Fruit fly (Drosophila melanogaster) whole organism, embryonic: ENCODE measurements around the gene CG43693.

Experiments
- Ada2b ChIP-seq: fragments of 200-800 bp; sonication (Bioruptor generic); IDR thresholded peaks from 2 replicates; pipeline ENCODE4 v1.3.6; 2022; ENCODE audit warnings: missing biosample characterization, missing genetic modification characterization
- CG11085 ChIP-seq: fragments of 200-800 bp; sonication (Bioruptor generic); IDR thresholded peaks from 2 replicates; pipeline ENCODE4 v1.3.6; 2022; ENCODE audit warnings: missing biosample characterization, missing genetic modification characterization
- CG11696 ChIP-seq: fragments of 200-800 bp; sonication (Bioruptor generic); IDR thresholded peaks from 2 replicates; pipeline ENCODE4 v1.3.6; 2022; ENCODE audit warnings: missing biosample characterization, missing genetic modification characterization
- CG12071 ChIP-seq: fragments of 200-800 bp; sonication (Bioruptor generic); optimal IDR thresholded peaks from 3 replicates; lab custom pipeline; 2018; ENCODE audit warnings: missing biosample characterization, mild to moderate bottlenecking, missing genetic modification characterization
- CG12744 ChIP-seq: fragments of 200-800 bp; sonication (Bioruptor generic); optimal IDR thresholded peaks from 2 replicates; lab custom pipeline; 2016; ENCODE audit warnings: missing biosample characterization, missing genetic modification characterization
- CG13296 ChIP-seq: fragments of 200-800 bp; sonication (Bioruptor generic); optimal IDR thresholded peaks from 3 replicates; lab custom pipeline; 2018; ENCODE audit warnings: missing biosample characterization, mild to moderate bottlenecking, missing genetic modification characterization
- CG15011 ChIP-seq: fragments of 200-800 bp; sonication (Bioruptor generic); optimal IDR thresholded peaks from 3 replicates; lab custom pipeline; 2018; ENCODE audit warnings: missing biosample characterization, mild to moderate bottlenecking, missing genetic modification characterization
- CG15479 ChIP-seq: fragments of 200-800 bp; sonication (Bioruptor generic); optimal IDR thresholded peaks from 3 replicates; lab custom pipeline; 2019; ENCODE audit warnings: missing biosample characterization, mild to moderate bottlenecking, missing genetic modification characterization, moderate library complexity
- CG17328 ChIP-seq: fragments of 200-800 bp; sonication (Bioruptor generic); IDR thresholded peaks from 2 replicates; pipeline ENCODE4 v1.3.6; 2022; ENCODE audit warnings: missing biosample characterization, missing genetic modification characterization
- CG17361 ChIP-seq: fragments of 200-800 bp; sonication (Bioruptor generic); IDR thresholded peaks from 3 replicates; pipeline ENCODE4 v1.3.6; 2022; ENCODE audit warnings: missing biosample characterization, missing genetic modification characterization
- CG17612 ChIP-seq: fragments of 200-800 bp; sonication (Bioruptor generic); IDR thresholded peaks from 2 replicates; pipeline ENCODE4 v1.3.6; 2022; ENCODE audit warnings: missing biosample characterization, missing genetic modification characterization
- CG2129 ChIP-seq: fragments of 200-800 bp; sonication (Bioruptor generic); IDR thresholded peaks from 2 replicates; pipeline ENCODE4 v1.3.6; 2022; ENCODE audit warnings: missing biosample characterization, missing genetic modification characterization; ENCODE audit not compliant: partially characterized antibody
- CG2202 ChIP-seq: fragments of 200-800 bp; sonication (Bioruptor generic); optimal IDR thresholded peaks from 2 replicates; lab custom pipeline; 2018; ENCODE audit warnings: missing biosample characterization, mild to moderate bottlenecking, missing genetic modification characterization
- CG2712 ChIP-seq: fragments of 200-800 bp; optimal IDR thresholded peaks from 3 replicates; lab custom pipeline; 2019; ENCODE audit warnings: missing biosample characterization, mild to moderate bottlenecking, missing genetic modification characterization, moderate library complexity
- CG3838 ChIP-seq: fragments of 200-800 bp; sonication (Bioruptor generic); optimal IDR thresholded peaks from 3 replicates; lab custom pipeline; 2016; ENCODE audit warnings: missing biosample characterization, missing genetic modification characterization
- CG42726 ChIP-seq: fragments of 200-800 bp; sonication (Bioruptor generic); IDR thresholded peaks from 2 replicates; pipeline ENCODE4 v1.3.6; 2022; ENCODE audit warnings: missing biosample characterization, missing genetic modification characterization; ENCODE audit not compliant: partially characterized antibody
- CG4282 ChIP-seq: fragments of 200-800 bp; sonication (Bioruptor generic); optimal IDR thresholded peaks from 2 replicates; lab custom pipeline; 2016; ENCODE audit warnings: missing biosample characterization, missing genetic modification characterization
- CG8478 ChIP-seq: fragments of >200 bp; optimal IDR thresholded peaks from 2 replicates; lab custom pipeline; 2018
- CkIIα-i1 ChIP-seq: fragments of 200-800 bp; sonication (Bioruptor generic); IDR thresholded peaks from 2 replicates; pipeline ENCODE4 v1.3.6; 2022; ENCODE audit warnings: missing biosample characterization, missing genetic modification characterization
- D19A ChIP-seq: fragments of 200-800 bp; optimal IDR thresholded peaks from 3 replicates; lab custom pipeline; 2019; ENCODE audit warnings: missing biosample characterization, mild to moderate bottlenecking, missing genetic modification characterization, moderate library complexity
- Doc3 ChIP-seq: fragments of 200-800 bp; sonication (Bioruptor generic); IDR thresholded peaks from 3 replicates; pipeline ENCODE4 v1.3.6; 2022; ENCODE audit warnings: missing biosample characterization, missing genetic modification characterization; ENCODE audit not compliant: partially characterized antibody
- Ets97D ChIP-seq: fragments of 200-800 bp; sonication (Bioruptor generic); optimal IDR thresholded peaks from 3 replicates; lab custom pipeline; 2016; ENCODE audit warnings: missing biosample characterization, missing genetic modification characterization
- Fer2 ChIP-seq: fragments of 200-800 bp; sonication (Bioruptor generic); optimal IDR thresholded peaks from 2 replicates; lab custom pipeline; 2018; ENCODE audit warnings: missing biosample characterization, mild to moderate bottlenecking, missing genetic modification characterization, moderate library complexity
- Fer3 ChIP-seq: fragments of 200-800 bp; sonication (Bioruptor generic); optimal IDR thresholded peaks from 2 replicates; lab custom pipeline; 2018; ENCODE audit warnings: missing biosample characterization, mild to moderate bottlenecking, missing genetic modification characterization, moderate library complexity
- HLH54F ChIP-seq: fragments of 200-800 bp; sonication (Bioruptor generic); optimal IDR thresholded peaks from 3 replicates; lab custom pipeline; 2016; ENCODE audit warnings: missing biosample characterization, missing genetic modification characterization
- Med ChIP-seq: fragments of 200-800 bp; sonication (Bioruptor generic); peaks from one replicate; lab custom pipeline; 2016; ENCODE audit warnings: missing biosample characterization, missing genetic modification characterization, mild to moderate bottlenecking, inconsistent platforms, moderate library complexity
- Mrtf ChIP-seq: fragments of 200-800 bp; sonication (Bioruptor generic); IDR thresholded peaks from 3 replicates; pipeline ENCODE4 v1.3.6; 2022; ENCODE audit warnings: missing biosample characterization, missing genetic modification characterization
- NC2α ChIP-seq: fragments of 200-800 bp; sonication (Bioruptor generic); optimal IDR thresholded peaks from 2 replicates; lab custom pipeline; 2016; ENCODE audit warnings: missing biosample characterization, missing genetic modification characterization
- Sox100B ChIP-seq: fragments of 200-800 bp; sonication (Bioruptor generic); optimal IDR thresholded peaks from 3 replicates; lab custom pipeline; 2018; ENCODE audit warnings: missing biosample characterization, mild to moderate bottlenecking, missing genetic modification characterization
- Xrp1 ChIP-seq: fragments of 200-800 bp; sonication (Bioruptor generic); IDR thresholded peaks from 2 replicates; pipeline ENCODE4 v1.3.6; 2022; ENCODE audit warnings: missing biosample characterization, missing genetic modification characterization
- bcd ChIP-seq: fragments of 200-800 bp; sonication (Bioruptor generic); optimal IDR thresholded peaks from 2 replicates; lab custom pipeline; 2017; ENCODE audit warnings: missing biosample characterization, mild to moderate bottlenecking, missing genetic modification characterization
- bigmax ChIP-seq: fragments of 200-800 bp; sonication (Bioruptor generic); optimal IDR thresholded peaks from 2 replicates; lab custom pipeline; 2018; ENCODE audit warnings: missing biosample characterization, mild to moderate bottlenecking, missing genetic modification characterization
- croc ChIP-seq: fragments of 200-800 bp; sonication (Bioruptor generic); conservative IDR thresholded peaks from 3 replicates; pipeline ENCODE4 v1.3.6; 2022; ENCODE audit warnings: missing biosample characterization, missing genetic modification characterization
- exex ChIP-seq: fragments of 200-800 bp; sonication (Bioruptor generic); optimal IDR thresholded peaks from 4 replicates; lab custom pipeline; 2018; ENCODE audit warnings: missing biosample characterization, mild to moderate bottlenecking, missing genetic modification characterization, moderate library complexity
- fd96Cb ChIP-seq: fragments of 200-800 bp; sonication (Bioruptor generic); optimal IDR thresholded peaks from 2 replicates; lab custom pipeline; 2018; ENCODE audit warnings: missing biosample characterization, mild to moderate bottlenecking, missing genetic modification characterization, moderate library complexity
- gem ChIP-seq: fragments of 200-800 bp; sonication (Bioruptor generic); optimal IDR thresholded peaks from 2 replicates; lab custom pipeline; 2019; ENCODE audit warnings: missing biosample characterization, mild to moderate bottlenecking, missing genetic modification characterization, moderate library complexity
- grn ChIP-seq: fragments of 200-800 bp; sonication (Bioruptor generic); optimal IDR thresholded peaks from 3 replicates; lab custom pipeline; 2017; ENCODE audit warnings: missing biosample characterization, missing genetic modification characterization
- ham ChIP-seq: fragments of 200-800 bp; sonication (Bioruptor generic); IDR thresholded peaks from 2 replicates; pipeline ENCODE4 v1.3.6; 2022; ENCODE audit warnings: missing biosample characterization, missing genetic modification characterization
- mirr ChIP-seq: fragments of 200-800 bp; sonication (Bioruptor generic); optimal IDR thresholded peaks from 3 replicates; lab custom pipeline; 2018; ENCODE audit warnings: missing biosample characterization, mild to moderate bottlenecking, missing genetic modification characterization
- nerfin-2 ChIP-seq: fragments of 200-800 bp; sonication (Bioruptor generic); IDR thresholded peaks from 2 replicates; pipeline ENCODE4 v1.3.6; 2022; ENCODE audit warnings: missing biosample characterization, missing genetic modification characterization; ENCODE audit not compliant: partially characterized antibody
- nom ChIP-seq: fragments of 200-800 bp; sonication (Bioruptor generic); optimal IDR thresholded peaks from 2 replicates; lab custom pipeline; 2017; ENCODE audit warnings: missing biosample characterization, missing genetic modification characterization, mild to moderate bottlenecking, moderate library complexity, missing genetic modification reagents
- pan ChIP-seq, 4 experiments: fragments of >200 bp in 3 of 4; fragments of 200-800 bp in 1 of 4; sonication (Bioruptor generic) in 1 of 4; optimal IDR thresholded peaks in 3 of 4; IDR thresholded peaks in 1 of 4; 2 replicates each; pipeline versions ENCODE4 v1.3.6 to Lab custom; 2017 to 2022; ENCODE audit warnings: missing biosample characterization in 2 of 4, missing genetic modification characterization in 2 of 4, mixed read lengths in 1 of 4
- rib ChIP-seq: fragments of 200-800 bp; sonication (Bioruptor generic); IDR thresholded peaks from 2 replicates; pipeline ENCODE4 v1.3.6; 2022; ENCODE audit warnings: missing biosample characterization, missing genetic modification characterization
- run ChIP-seq: fragments of 200-800 bp; sonication (Bioruptor generic); optimal IDR thresholded peaks from 3 replicates; lab custom pipeline; 2018; ENCODE audit warnings: missing biosample characterization, mild to moderate bottlenecking, missing genetic modification characterization
- schlank ChIP-seq: fragments of 200-800 bp; sonication (Bioruptor generic); optimal IDR thresholded peaks from 2 replicates; lab custom pipeline; 2018; ENCODE audit warnings: missing biosample characterization, mild to moderate bottlenecking, missing genetic modification characterization
- sna ChIP-seq: fragments of 200-800 bp; sonication (Bioruptor generic); IDR thresholded peaks from 2 replicates; pipeline ENCODE4 v1.3.6; 2022; ENCODE audit warnings: missing biosample characterization, missing genetic modification characterization; ENCODE audit not compliant: partially characterized antibody
- sug ChIP-seq: fragments of 200-800 bp; optimal IDR thresholded peaks from 2 replicates; lab custom pipeline; 2019; ENCODE audit warnings: missing biosample characterization, mild to moderate bottlenecking, missing genetic modification characterization, moderate library complexity
- tup ChIP-seq: fragments of 200-800 bp; sonication (Bioruptor generic); optimal IDR thresholded peaks from 2 replicates; lab custom pipeline; 2016; ENCODE audit warnings: missing biosample characterization, mild to moderate bottlenecking, missing genetic modification characterization, moderate library complexity
- vnd ChIP-seq: fragments of 200-800 bp; sonication (Bioruptor generic); IDR thresholded peaks from 3 replicates; pipeline ENCODE4 v1.3.6; 2022; ENCODE audit warnings: missing biosample characterization, missing genetic modification characterization; ENCODE audit not compliant: partially characterized antibody
- yki ChIP-seq: fragments of >200 bp; optimal IDR thresholded peaks from 3 replicates; lab custom pipeline; 2018

Gene CG43693

DNA sequence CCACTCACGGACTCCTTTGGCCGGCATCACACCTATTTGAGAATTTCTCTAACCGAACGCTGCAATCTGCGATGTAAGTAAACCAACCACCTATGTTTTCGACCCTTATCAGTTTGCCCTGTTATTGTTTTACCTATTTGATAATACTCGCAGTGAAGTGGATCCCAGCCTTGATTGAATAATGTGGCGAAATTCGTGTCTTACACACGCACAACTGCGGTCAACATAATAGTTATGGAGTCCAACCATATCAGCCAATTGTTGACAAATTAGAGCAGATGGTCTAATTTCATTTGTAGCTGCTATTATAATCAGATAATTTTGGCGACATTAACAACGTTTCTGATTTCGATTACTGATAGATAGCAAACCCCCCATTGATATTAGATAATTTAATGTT is 19.9 kb upstream of the CG43693 start:
- TF ChIP-seq CG2712 (tag; lab: Kevin White, UChicago) (no peak), rib (GFP tag; lab: Robert Waterston, UW) (no peak), exex (tag; lab: Kevin White, UChicago) (peak; percentile 79), CG11696 (GFP tag; lab: Robert Waterston, UW) (peak; percentile 83), tup (GFP tag; lab: Kevin White, UChicago) (no peak), HLH54F (no peak), Xrp1 (GFP tag; lab: Robert Waterston, UW) (no peak), CG17361 (GFP tag; lab: Robert Waterston, UW) (no peak), grn (GFP tag; lab: Kevin White, UChicago) (peak; percentile 30), yki (lab: Kevin White, UChicago) (no peak), nerfin-2 (0 out of 2 replicates have a peak, but pooled peaks have one; percentile 27), Med (GFP tag; lab: Kevin White, UChicago) (peak; percentile 18), Mrtf (no peak), sna (GFP tag; lab: Robert Waterston, UW) (no peak), mirr (GFP tag; lab: Kevin White, UChicago) (peak; percentile 79)

DNA sequence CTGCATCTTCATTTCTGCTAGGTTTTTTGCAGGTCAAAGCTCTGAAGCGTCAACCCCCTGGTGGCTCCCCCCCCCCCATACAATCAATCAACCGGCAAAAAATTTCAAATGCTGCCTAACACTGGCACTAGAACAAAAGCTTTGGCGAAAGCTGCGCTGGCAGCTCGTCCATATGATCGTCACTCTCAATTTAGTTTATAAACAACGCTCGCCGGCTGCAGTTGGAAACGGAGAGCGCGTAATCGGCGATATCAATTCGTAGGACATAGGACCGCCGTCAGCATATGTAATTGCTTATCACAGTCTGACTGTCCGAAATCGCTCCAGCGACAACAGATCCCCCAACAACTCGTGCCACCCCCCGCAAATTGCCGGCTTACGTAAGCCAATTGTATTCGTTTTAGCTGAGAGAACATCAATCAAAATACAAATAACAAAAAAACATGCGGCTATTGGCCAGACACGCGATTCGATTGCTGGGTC is 19.2 kb upstream of the CG43693 start, which contains the start of gene Mocs1:
TSS of gene Mocs1 (plus strand) at position 155 of the 483 bp plus-strand sequence.
- TF ChIP-seq CG42726 (GFP tag; lab: Robert Waterston, UW), result peak; percentile 26; the same call in 1 of the 2 replicates
- TF ChIP-seq nom (GFP tag; lab: Kevin White, UChicago), result no peak
- no peak for TF ChIP-seq Fer3 (tag; lab: Kevin White, UChicago)
- TF ChIP-seq NC2α (GFP tag; lab: Kevin White, UChicago), result no peak
- no peak for TF ChIP-seq bcd (GFP tag; lab: Kevin White, UChicago)
- no peak for TF ChIP-seq Fer2
- no peak for TF ChIP-seq CG15479
- TF ChIP-seq Sox100B (GFP tag; lab: Kevin White, UChicago), result no peak
- TF ChIP-seq pan (optimal IDR thresholded peaks at IDR 0.05; lab: Kevin White, UChicago), result no peak
- TF ChIP-seq pan (GFP tag; optimal IDR thresholded peaks at IDR 0.05 in 1 of 2, IDR thresholded peaks at IDR 0.05 in 1 of 2), result peak in 1 of 2 experiments; percentile 14
- TF ChIP-seq CG11085, result peak; percentile 20; the same call in 1 of the 2 replicates
- no peak for TF ChIP-seq Ada2b (GFP tag; lab: Robert Waterston, UW)
- no peak for TF ChIP-seq CkIIα-i1 (GFP tag; lab: Robert Waterston, UW)
- peak; percentile 30; the same call in 1 of the 2 replicates for TF ChIP-seq CG17328
- TF ChIP-seq CG2202 (tag; lab: Kevin White, UChicago), result no peak
- TF ChIP-seq ham, result no peak
- no peak for TF ChIP-seq CG12071 (GFP tag; lab: Kevin White, UChicago)
- no peak for TF ChIP-seq bigmax
- no peak for TF ChIP-seq CG2129
- no peak for TF ChIP-seq CG12744 (GFP tag; lab: Kevin White, UChicago)
- no peak for TF ChIP-seq Ets97D (GFP tag; lab: Kevin White, UChicago)
- no peak for TF ChIP-seq CG3838 (GFP tag; lab: Kevin White, UChicago)
- TF ChIP-seq run, result no peak
- no peak for TF ChIP-seq schlank (tag; lab: Kevin White, UChicago)
- TF ChIP-seq sug (tag; lab: Kevin White, UChicago), result peak; percentile 99
- no peak for TF ChIP-seq D19A (tag; lab: Kevin White, UChicago)
- TF ChIP-seq CG8478 (lab: Kevin White, UChicago), result no peak
- TF ChIP-seq croc (GFP tag; lab: Robert Waterston, UW), result no peak
- peak; percentile 5 for TF ChIP-seq CG13296 (GFP tag; lab: Kevin White, UChicago)
- TF ChIP-seq gem (tag; lab: Kevin White, UChicago), result no peak
- TF ChIP-seq CG15011 (GFP tag; lab: Kevin White, UChicago), result no peak
- no peak for TF ChIP-seq CG4282 (GFP tag; lab: Kevin White, UChicago)
- TF ChIP-seq vnd (GFP tag; lab: Robert Waterston, UW), result no peak
- TF ChIP-seq Doc3, result no peak
- TF ChIP-seq fd96Cb (tag; lab: Kevin White, UChicago), result no peak
- TF ChIP-seq CG17612 (GFP tag; lab: Robert Waterston, UW), result no peak
